Worm (Caenorhabditis elegans) whole organism, young adult: ENCODE data around the gene srx-135.

ENCODE experiments used
- B0035.1 ChIP-seq: sonication (generic microtip); optimal IDR thresholded peaks from 2 replicates; lab custom pipeline; 2016; ENCODE audit warnings: missing genetic modification characterization, mild to moderate bottlenecking, missing compliant biosample characterization, missing genotype, missing genetic modification reagents
- B0336.3 ChIP-seq: fragments of 200-800 bp; sonication (Bioruptor generic); IDR thresholded peaks from 2 replicates; pipeline ENCODE4 v1.3.6; 2022; ENCODE audit warnings: missing genetic modification characterization, missing compliant biosample characterization
- C17E4.6 ChIP-seq: fragments of 200-800 bp; sonication (Bioruptor generic); IDR thresholded peaks from 2 replicates; pipeline ENCODE4 v1.3.6; 2022; ENCODE audit warnings: missing genetic modification reagents, missing genetic modification characterization, missing compliant biosample characterization
- F39B2.1 ChIP-seq: fragments of 200-800 bp; sonication (Bioruptor generic); IDR thresholded peaks from 2 replicates; pipeline ENCODE4 v1.3.6; 2022; ENCODE audit warnings: missing genetic modification reagents, missing genetic modification characterization, missing compliant biosample characterization
- F57C9.4 ChIP-seq: sonication (generic microtip); optimal IDR thresholded peaks from 2 replicates; lab custom pipeline; 2017; ENCODE audit warnings: mild to moderate bottlenecking, missing genetic modification characterization, missing compliant biosample characterization
- K11D2.4 ChIP-seq: fragments of 200-800 bp; sonication (Bioruptor generic); IDR thresholded peaks from 2 replicates; pipeline ENCODE4 v1.3.6; 2022; ENCODE audit warnings: missing genetic modification reagents, missing genetic modification characterization, missing compliant biosample characterization
- Y56A3A.18 ChIP-seq: fragments of 200-800 bp; sonication (Bioruptor generic); IDR thresholded peaks from 2 replicates; pipeline ENCODE4 v1.3.6; 2022; ENCODE audit warnings: missing genetic modification reagents, missing genetic modification characterization, missing compliant biosample characterization
- Y79H2A.3 ChIP-seq: fragments of 200-800 bp; sonication (Bioruptor generic); conservative IDR thresholded peaks from 2 replicates; pipeline ENCODE4 v1.3.6; 2022; ENCODE audit warnings: missing genetic modification reagents, missing genetic modification characterization, missing compliant biosample characterization
- Y95B8A.8 ChIP-seq: fragments of 200-800 bp; sonication (Bioruptor generic); IDR thresholded peaks from 2 replicates; pipeline ENCODE4 v1.3.6; 2022; ENCODE audit warnings: missing genetic modification reagents, missing genetic modification characterization, missing compliant biosample characterization
- ama-1 ChIP-seq, 3 experiments: fragments of 150-350 bp in 1 of 3; sonication (generic microtip) in 2 of 3; optimal IDR thresholded peaks; 2 replicates each; lab custom pipeline; 2014 to 2018; ENCODE audit warnings: missing biosample characterization in 2 of 3, missing genetic modification characterization in 2 of 3, missing genetic modification reagents in 2 of 3
- aptf-2 ChIP-seq: fragments of 200-800 bp; sonication (Bioruptor generic); conservative IDR thresholded peaks from 2 replicates; pipeline ENCODE4 v1.3.6; 2022; ENCODE audit warnings: missing genetic modification reagents, missing genetic modification characterization, missing compliant biosample characterization
- athp-1 ChIP-seq: sonication (generic microtip); optimal IDR thresholded peaks from 2 replicates; lab custom pipeline; 2017; ENCODE audit warnings: mild to moderate bottlenecking, missing genetic modification characterization, missing compliant biosample characterization
- attf-3 ChIP-seq: fragments of 200-800 bp; sonication (Bioruptor generic); conservative IDR thresholded peaks from 2 replicates; pipeline ENCODE4 v1.3.6; 2022; ENCODE audit warnings: missing genetic modification reagents, missing genetic modification characterization, missing compliant biosample characterization
- cebp-1 ChIP-seq, 2 experiments: fragments of 200-800 bp in 1 of 2; sonication (Bioruptor generic) in 1 of 2; sonication (generic microtip) in 1 of 2; IDR thresholded peaks in 1 of 2; optimal IDR thresholded peaks in 1 of 2; 2 replicates each; pipeline versions ENCODE4 v1.3.6 to Lab custom; 2017 to 2022; ENCODE audit warnings: missing compliant biosample characterization in 2 of 2, missing genetic modification characterization in 2 of 2, mild to moderate bottlenecking in 1 of 2, missing genetic modification reagents in 1 of 2, moderate library complexity in 1 of 2
- cebp-2 ChIP-seq: fragments of 200-800 bp; sonication (Bioruptor generic); IDR thresholded peaks from 2 replicates; pipeline ENCODE4 v1.3.6; 2022; ENCODE audit warnings: missing genetic modification characterization, missing compliant biosample characterization
- ceh-100 ChIP-seq: fragments of 200-800 bp; sonication (Bioruptor generic); IDR thresholded peaks from 2 replicates; pipeline ENCODE4 v1.3.6; 2022; ENCODE audit warnings: missing genetic modification reagents, missing genetic modification characterization, missing compliant biosample characterization
- chd-7 ChIP-seq: sonication (generic microtip); optimal IDR thresholded peaks from 2 replicates; lab custom pipeline; 2016; ENCODE audit warnings: mild to moderate bottlenecking, missing genetic modification characterization, moderate library complexity, missing compliant biosample characterization
- die-1 ChIP-seq: sonication (generic microtip); optimal IDR thresholded peaks from 2 replicates; lab custom pipeline; 2016; ENCODE audit warnings: missing genotype, mild to moderate bottlenecking, missing genetic modification characterization, missing compliant biosample characterization
- dox-1 ChIP-seq: fragments of 200-800 bp; sonication (Bioruptor generic); IDR thresholded peaks from 2 replicates; pipeline ENCODE4 v1.3.6; 2022; ENCODE audit warnings: missing genetic modification reagents, missing genetic modification characterization, missing compliant biosample characterization
- egrh-3 ChIP-seq: fragments of 200-800 bp; sonication (Bioruptor generic); IDR thresholded peaks from 2 replicates; pipeline ENCODE4 v1.3.6; 2022; ENCODE audit warnings: missing genetic modification reagents, missing genetic modification characterization, missing compliant biosample characterization
- hlh-26 ChIP-seq: fragments of 200-800 bp; sonication (Bioruptor generic); conservative IDR thresholded peaks from 2 replicates; pipeline ENCODE4 v1.3.6; 2022; ENCODE audit warnings: missing genetic modification reagents, missing genetic modification characterization, missing compliant biosample characterization
- let-526 ChIP-seq: fragments of 200-800 bp; sonication (Bioruptor generic); IDR thresholded peaks from 2 replicates; pipeline ENCODE4 v1.3.6; 2022; ENCODE audit warnings: missing genetic modification reagents, missing genetic modification characterization, missing compliant biosample characterization
- lin-26 ChIP-seq: fragments of 200-800 bp; sonication (Bioruptor generic); IDR thresholded peaks from 2 replicates; pipeline ENCODE4 v1.3.6; 2022; ENCODE audit warnings: missing genetic modification reagents, missing genetic modification characterization, missing compliant biosample characterization
- lin-35 ChIP-seq, 3 experiments: fragments of 150-350 bp in 2 of 3; sonication (generic microtip) in 1 of 3; optimal IDR thresholded peaks; 2 replicates each; lab custom pipeline; 2014 to 2018; ENCODE audit warnings: missing biosample characterization in 3 of 3, missing genetic modification characterization in 3 of 3, missing genetic modification reagents in 3 of 3
- lsl-1 ChIP-seq: fragments of 200-800 bp; sonication (Bioruptor generic); optimal IDR thresholded peaks from 2 replicates; lab custom pipeline; 2018; ENCODE audit warnings: mild to moderate bottlenecking, missing genetic modification characterization, moderate library complexity, missing compliant biosample characterization
- madf-3 ChIP-seq: fragments of 200-800 bp; sonication (Bioruptor generic); IDR thresholded peaks from 2 replicates; pipeline ENCODE4 v1.3.6; 2022; ENCODE audit warnings: missing genetic modification reagents, missing genetic modification characterization, missing compliant biosample characterization
- mel-28 ChIP-seq: sonication (generic microtip); optimal IDR thresholded peaks from 2 replicates; lab custom pipeline; 2016; ENCODE audit warnings: borderline replicate concordance, mild to moderate bottlenecking, missing genetic modification characterization, missing compliant biosample characterization
- nfya-2 ChIP-seq: fragments of 200-800 bp; sonication (Bioruptor generic); IDR thresholded peaks from 2 replicates; pipeline ENCODE4 v1.3.6; 2022; ENCODE audit warnings: missing genetic modification reagents, missing genetic modification characterization, missing compliant biosample characterization
- nfyb-1 ChIP-seq: fragments of 200-800 bp; sonication (Bioruptor generic); IDR thresholded peaks from 2 replicates; pipeline ENCODE4 v1.3.6; 2022; ENCODE audit warnings: missing genetic modification reagents, missing genetic modification characterization, missing compliant biosample characterization
- pbrm-1 ChIP-seq: fragments of 200-800 bp; sonication (Bioruptor generic); IDR thresholded peaks from 2 replicates; pipeline ENCODE4 v1.3.6; 2022; ENCODE audit warnings: missing genetic modification reagents, missing genetic modification characterization, missing compliant biosample characterization
- repo-1 ChIP-seq: sonication (generic microtip); optimal IDR thresholded peaks from 2 replicates; lab custom pipeline; 2017; ENCODE audit warnings: mild to moderate bottlenecking, missing genetic modification characterization, missing compliant biosample characterization
- snpc-3.4 ChIP-seq: sonication (generic microtip); optimal IDR thresholded peaks from 2 replicates; lab custom pipeline; 2017; ENCODE audit warnings: missing genetic modification characterization, mild to moderate bottlenecking, missing compliant biosample characterization, antibody characterized with exemption, moderate library complexity, missing genotype, missing genetic modification reagents
- tbp1 ChIP-seq: fragments of 200-800 bp; sonication (Bioruptor generic); optimal IDR thresholded peaks from 2 replicates; lab custom pipeline; 2018; ENCODE audit warnings: mild to moderate bottlenecking, missing genetic modification characterization, missing compliant biosample characterization
- tlf-1 ChIP-seq: fragments of 200-800 bp; sonication (Bioruptor generic); optimal IDR thresholded peaks from 2 replicates; lab custom pipeline; 2018; ENCODE audit warnings: mild to moderate bottlenecking, missing genetic modification characterization, missing compliant biosample characterization
- ztf-25 ChIP-seq: fragments of 200-800 bp; sonication (Bioruptor generic); IDR thresholded peaks from 2 replicates; pipeline ENCODE4 v1.3.6; 2022; ENCODE audit warnings: missing genetic modification reagents, missing genetic modification characterization, missing compliant biosample characterization
- ztf-28 ChIP-seq: fragments of 200-800 bp; sonication (Bioruptor generic); IDR thresholded peaks from 2 replicates; pipeline ENCODE4 v1.3.6; 2022; ENCODE audit warnings: missing genetic modification reagents, missing genetic modification characterization, missing compliant biosample characterization
- ztf-3 ChIP-seq: fragments of 200-800 bp; sonication (Bioruptor generic); optimal IDR thresholded peaks from 2 replicates; lab custom pipeline; 2018; ENCODE audit warnings: mild to moderate bottlenecking, missing genetic modification characterization, missing compliant biosample characterization

srx-135 gene

ce11 chrV:13908120-13908915, 49.3 kb downstream of the srx-135 start:
- TF ChIP-seq aptf-2 (GFP tag; lab: Robert Waterston, UW) (0 out of 2 replicates have a peak, but pooled peaks have one; percentile 5), K11D2.4 (GFP tag; lab: Robert Waterston, UW) (peak; percentile 45), Y56A3A.18 (peak; percentile 7; the same call in 1 of the 2 replicates), cebp-1 (GFP tag; IDR thresholded peaks at IDR 0.05; lab: Robert Waterston, UW) (no peak), cebp-1 (tag; optimal IDR thresholded peaks at IDR 0.05; lab: Kevin White, UChicago) (peak; percentile 29), C17E4.6 (GFP tag; lab: Robert Waterston, UW) (no peak), mel-28 (tag; lab: Kevin White, UChicago) (no peak), athp-1 (tag; lab: Kevin White, UChicago) (peak; percentile 1), Y95B8A.8 (GFP tag; lab: Robert Waterston, UW) (peak; percentile 71; the same call in 1 of the 2 replicates), egrh-3 (GFP tag; lab: Robert Waterston, UW) (no peak), F57C9.4 (tag; lab: Kevin White, UChicago) (no peak), ztf-25 (no peak), B0035.1 (tag; lab: Kevin White, UChicago) (no peak), chd-7 (peak; percentile 38), hlh-26 (GFP tag; lab: Robert Waterston, UW) (no peak), ztf-3 (GFP tag; lab: Kevin White, UChicago) (peak; percentile 41), nfyb-1 (GFP tag; lab: Robert Waterston, UW) (peak; percentile 64), B0336.3 (GFP tag; lab: Robert Waterston, UW) (peak; percentile 15), ama-1 (optimal IDR thresholded peaks at IDR 0.05; lab: Kevin White, UChicago) (peak; percentile 53), ama-1 (GFP tag; optimal IDR thresholded peaks at IDR 0.05; lab: Kevin White, UChicago) (no peak), lsl-1 (GFP tag; lab: Kevin White, UChicago) (no peak), cebp-2 (no peak), ceh-100 (GFP tag; lab: Robert Waterston, UW) (no peak), lin-35 (GFP tag; optimal IDR thresholded peaks at IDR 0.05; lab: Kevin White, UChicago) (peak in 1 of 3 experiments; percentile 39), ztf-28 (GFP tag; lab: Robert Waterston, UW) (peak; percentile 33; the same call in 1 of the 2 replicates), dox-1 (GFP tag; lab: Robert Waterston, UW) (peak; percentile 57), madf-3 (GFP tag; lab: Robert Waterston, UW) (0 out of 2 replicates have a peak, but pooled peaks have one; percentile 27), tlf-1 (GFP tag; lab: Kevin White, UChicago) (no peak), Y79H2A.3 (peak; percentile 6; the same call in 1 of the 2 replicates), tbp1 (GFP tag; lab: Kevin White, UChicago) (no peak), attf-3 (GFP tag; lab: Robert Waterston, UW) (0 out of 2 replicates have a peak, but pooled peaks have one; percentile 8), nfya-2 (GFP tag; lab: Robert Waterston, UW) (no peak)

- no peak for TF ChIP-seq die-1
- TF ChIP-seq lin-26 (GFP tag; lab: Robert Waterston, UW), result no peak
- 0 out of 2 replicates have a peak, but pooled peaks have one; percentile 5 for TF ChIP-seq pbrm-1 (GFP tag; lab: Robert Waterston, UW)
- TF ChIP-seq repo-1 (tag; lab: Kevin White, UChicago), result no peak
- TF ChIP-seq let-526, result no peak
- TF ChIP-seq ama-1 (optimal IDR thresholded peaks at IDR 0.05; lab: Kevin White, UChicago), result peak; percentile 90
- no peak for TF ChIP-seq ama-1 (GFP tag; optimal IDR thresholded peaks at IDR 0.05; lab: Kevin White, UChicago)
- TF ChIP-seq snpc-3.4, result no peak
- 0 out of 2 replicates have a peak, but pooled peaks have one; percentile 0 for TF ChIP-seq B0336.3 (GFP tag; lab: Robert Waterston, UW)
- TF ChIP-seq F39B2.1 (GFP tag; lab: Robert Waterston, UW), result no peak
- 0 out of 2 replicates have a peak, but pooled peaks have one; percentile 4 for TF ChIP-seq aptf-2 (GFP tag; lab: Robert Waterston, UW)
- no peak for TF ChIP-seq lsl-1 (GFP tag; lab: Kevin White, UChicago)
- no peak for TF ChIP-seq nfyb-1 (GFP tag; lab: Robert Waterston, UW)
- TF ChIP-seq ztf-28 (GFP tag; lab: Robert Waterston, UW), result no peak
These were observed 49.8 kb downstream of the srx-135 start, which contains the start of gene C06B3.6 for ce11 chrV:13908916-13909176. Gene C06B3.6, minus strand, starts transcription at chrV:13908967.
